Worm (Caenorhabditis elegans): ENCODE data around the gene rabx-5.

DNA sequence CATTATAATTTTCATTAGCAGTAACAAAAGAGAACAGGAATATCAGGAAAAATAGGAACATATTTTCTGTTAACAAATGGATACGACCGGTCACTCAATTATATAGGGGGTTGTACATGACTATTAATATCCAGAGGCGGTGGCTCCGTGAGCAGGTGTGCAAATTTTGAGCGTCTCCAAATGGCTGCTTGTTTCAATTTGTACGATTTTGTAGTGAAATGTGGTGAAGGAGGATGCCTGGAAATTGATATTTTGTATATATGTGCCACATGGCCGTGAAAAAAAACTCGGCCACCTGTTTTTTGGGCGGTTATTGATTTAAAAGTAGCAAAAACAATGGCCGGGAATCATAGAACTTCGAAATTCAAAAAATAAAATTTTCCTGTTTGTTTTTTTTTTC lies 12.4 kb upstream of the rabx-5 start, which contains the start of gene Y45F3A.8:
- TF ChIP-seq tab-1 (GFP tag; IDR thresholded peaks at IDR 0.05) (no peak), med-1 (GFP tag; optimal IDR thresholded peaks at IDR 0.05; ENCODE audit: insufficient read depth) (no peak), cog-1 (tag; optimal IDR thresholded peaks at IDR 0.05) (no peak), flt-1 (GFP tag; IDR thresholded peaks at IDR 0.05) (no peak), T22C8.4 (GFP tag; IDR thresholded peaks at IDR 0.05) (no peak), ref-1 (GFP tag; conservative IDR thresholded peaks at IDR 0.05) (no peak), ztf-23 (GFP tag; IDR thresholded peaks at IDR 0.05) (no peak), ztf-29 (GFP tag; IDR thresholded peaks at IDR 0.05) (no peak)
